Fruit fly (Drosophila melanogaster) whole organism, embryonic: ENCODE results near the gene mRpS7.

Experiments
- Aef1 ChIP-seq: fragments of 200-800 bp; sonication (Bioruptor generic); IDR thresholded peaks from 3 replicates; pipeline ENCODE4 v1.3.6; 2022; ENCODE audit warnings: missing biosample characterization, missing genetic modification characterization
- Atf3 ChIP-seq: fragments of 200-800 bp; sonication (Bioruptor generic); optimal IDR thresholded peaks from 3 replicates; lab custom pipeline; 2016; ENCODE audit warnings: missing biosample characterization, missing genetic modification characterization
- BtbVII ChIP-seq: fragments of 200-800 bp; sonication (Bioruptor generic); optimal IDR thresholded peaks from 3 replicates; lab custom pipeline; 2017; ENCODE audit warnings: missing biosample characterization, mild to moderate bottlenecking, missing genetic modification characterization
- CG14965 ChIP-seq: fragments of 200-800 bp; sonication (Bioruptor generic); optimal IDR thresholded peaks from 2 replicates; lab custom pipeline; 2016; ENCODE audit warnings: missing biosample characterization, missing genetic modification characterization, borderline replicate concordance
- CG17359 ChIP-seq: fragments of 200-800 bp; sonication (Bioruptor generic); optimal IDR thresholded peaks from 3 replicates; lab custom pipeline; 2018; ENCODE audit warnings: missing biosample characterization, mild to moderate bottlenecking, missing genetic modification characterization, moderate library complexity
- CG30431 ChIP-seq: fragments of 200-800 bp; sonication (Bioruptor generic); optimal IDR thresholded peaks from 2 replicates; lab custom pipeline; 2017; ENCODE audit warnings: missing biosample characterization, missing genetic modification characterization
- CG34224 ChIP-seq: fragments of 200-800 bp; sonication (Bioruptor generic); IDR thresholded peaks from 3 replicates; pipeline ENCODE4 v1.3.6; 2022; ENCODE audit warnings: missing biosample characterization, missing genetic modification characterization; ENCODE audit not compliant: partially characterized antibody
- CG3838 ChIP-seq: fragments of 200-800 bp; sonication (Bioruptor generic); optimal IDR thresholded peaks from 3 replicates; lab custom pipeline; 2016; ENCODE audit warnings: missing biosample characterization, missing genetic modification characterization
- CG4404 ChIP-seq: fragments of 200-800 bp; sonication (Bioruptor generic); IDR thresholded peaks from 2 replicates; pipeline ENCODE4 v1.3.6; 2022; ENCODE audit warnings: missing biosample characterization, missing genetic modification characterization
- CG5953 ChIP-seq: fragments of 200-800 bp; sonication (Bioruptor generic); IDR thresholded peaks from 2 replicates; pipeline ENCODE4 v1.3.6; 2022; ENCODE audit warnings: missing biosample characterization, missing genetic modification characterization
- CG6689 ChIP-seq: fragments of 200-800 bp; sonication (Bioruptor generic); IDR thresholded peaks from 2 replicates; pipeline ENCODE4 v1.3.6; 2022; ENCODE audit warnings: missing biosample characterization, missing genetic modification characterization
- CoRest ChIP-seq: fragments of 200-800 bp; sonication (Bioruptor generic); optimal IDR thresholded peaks from 3 replicates; lab custom pipeline; 2018; ENCODE audit warnings: missing biosample characterization, mild to moderate bottlenecking, missing genetic modification characterization, moderate library complexity
- D ChIP-seq, 2 experiments: fragments of 200-800 bp in 1 of 2; fragments of >200 bp in 1 of 2; sonication (Bioruptor generic) in 1 of 2; optimal IDR thresholded peaks; 2 replicates in 1 of 2; 3 replicates in 1 of 2; lab custom pipeline; 2017; ENCODE audit warnings: mild to moderate bottlenecking in 1 of 2, missing biosample characterization in 1 of 2, missing genetic modification characterization in 1 of 2, missing genetic modification reagents in 1 of 2
- Doc2 ChIP-seq: fragments of 200-800 bp; sonication (Bioruptor generic); IDR thresholded peaks from 2 replicates; pipeline ENCODE4 v1.3.6; 2022; ENCODE audit warnings: missing biosample characterization, missing genetic modification characterization
- HmgZ ChIP-seq: fragments of 200-800 bp; sonication (Bioruptor generic); optimal IDR thresholded peaks from 2 replicates; lab custom pipeline; 2018; ENCODE audit warnings: missing biosample characterization, mild to moderate bottlenecking, missing genetic modification characterization
- Hmr ChIP-seq: fragments of 200-800 bp; sonication (Bioruptor generic); optimal IDR thresholded peaks from 3 replicates; lab custom pipeline; 2017; ENCODE audit warnings: mild to moderate bottlenecking, missing biosample characterization, missing genetic modification reagents, missing genetic modification characterization
- NFAT ChIP-seq: fragments of 200-800 bp; sonication (Bioruptor generic); IDR thresholded peaks from 2 replicates; pipeline ENCODE4 v1.3.6; 2022; ENCODE audit warnings: missing biosample characterization, missing genetic modification characterization
- Nf-YC ChIP-seq: fragments of 200-800 bp; optimal IDR thresholded peaks from 3 replicates; lab custom pipeline; 2019; ENCODE audit warnings: missing biosample characterization, mild to moderate bottlenecking, missing genetic modification characterization, moderate library complexity
- Oaz ChIP-seq: fragments of 200-800 bp; sonication (Bioruptor generic); IDR thresholded peaks from 2 replicates; pipeline ENCODE4 v1.3.6; 2022; ENCODE audit warnings: missing biosample characterization, missing genetic modification characterization
- Rx ChIP-seq: fragments of 200-800 bp; sonication (Bioruptor generic); IDR thresholded peaks from 2 replicates; pipeline ENCODE4 v1.3.6; 2022; ENCODE audit warnings: missing biosample characterization, missing genetic modification characterization
- Stat92E ChIP-seq, 3 experiments: fragments of >200 bp in 2 of 3; fragments of 200-800 bp in 1 of 3; sonication (Bioruptor generic) in 1 of 3; optimal IDR thresholded peaks; 2 replicates each; lab custom pipeline; 2017 to 2019; ENCODE audit warnings: missing biosample characterization in 3 of 3, missing genetic modification characterization in 3 of 3, mild to moderate bottlenecking in 1 of 3, moderate library complexity in 1 of 3
- Tbp ChIP-seq: fragments of >200 bp; optimal IDR thresholded peaks from 2 replicates; lab custom pipeline; 2018; ENCODE audit warnings: missing biosample characterization, missing genetic modification characterization
- YL-1 ChIP-seq: fragments of 200-800 bp; sonication (Bioruptor generic); optimal IDR thresholded peaks from 3 replicates; lab custom pipeline; 2017; ENCODE audit warnings: missing biosample characterization, mild to moderate bottlenecking, missing genetic modification characterization
- ase ChIP-seq: fragments of 200-800 bp; sonication (Bioruptor generic); IDR thresholded peaks from 3 replicates; pipeline ENCODE4 v1.3.6; 2022; ENCODE audit warnings: missing biosample characterization, missing genetic modification characterization
- ash1 ChIP-seq: fragments of 200-800 bp; sonication (Bioruptor generic); optimal IDR thresholded peaks from 2 replicates; lab custom pipeline; 2018; ENCODE audit warnings: missing biosample characterization, mild to moderate bottlenecking, missing genetic modification characterization
- corto ChIP-seq: fragments of 200-800 bp; sonication (Bioruptor generic); optimal IDR thresholded peaks from 2 replicates; lab custom pipeline; 2016; ENCODE audit warnings: missing biosample characterization, mild to moderate bottlenecking, missing genetic modification characterization, moderate library complexity
- disco-r ChIP-seq: fragments of 200-800 bp; sonication (Bioruptor generic); optimal IDR thresholded peaks from 2 replicates; lab custom pipeline; 2016; ENCODE audit warnings: missing biosample characterization, missing genetic modification characterization
- esg ChIP-seq: fragments of 200-800 bp; sonication (Bioruptor generic); conservative IDR thresholded peaks from 2 replicates; pipeline ENCODE4 v1.3.6; 2022; ENCODE audit warnings: missing biosample characterization, missing genetic modification characterization
- ewg ChIP-seq: fragments of 200-800 bp; sonication (Bioruptor generic); optimal IDR thresholded peaks from 3 replicates; lab custom pipeline; 2017; ENCODE audit warnings: mild to moderate bottlenecking, missing biosample characterization, missing genetic modification reagents, missing genetic modification characterization
- gt ChIP-seq: fragments of 200-800 bp; sonication (Bioruptor generic); IDR thresholded peaks from 2 replicates; pipeline ENCODE4 v1.3.6; 2022; ENCODE audit warnings: missing biosample characterization, missing genetic modification characterization
- hbn ChIP-seq: fragments of 200-800 bp; sonication (Bioruptor generic); IDR thresholded peaks from 2 replicates; pipeline ENCODE4 v1.3.6; 2022; ENCODE audit warnings: missing biosample characterization, missing genetic modification characterization; ENCODE audit not compliant: partially characterized antibody
- hth ChIP-seq: fragments of >200 bp; optimal IDR thresholded peaks from 2 replicates; lab custom pipeline; 2017; ENCODE audit warnings: inconsistent platforms
- ind ChIP-seq: fragments of 200-800 bp; sonication (Bioruptor generic); optimal IDR thresholded peaks from 3 replicates; lab custom pipeline; 2016; ENCODE audit warnings: missing biosample characterization, missing genetic modification characterization
- mirr ChIP-seq: fragments of 200-800 bp; sonication (Bioruptor generic); optimal IDR thresholded peaks from 3 replicates; lab custom pipeline; 2018; ENCODE audit warnings: missing biosample characterization, mild to moderate bottlenecking, missing genetic modification characterization
- otp ChIP-seq: fragments of 200-800 bp; sonication (Bioruptor generic); IDR thresholded peaks from 3 replicates; pipeline ENCODE4, ENCODE4 v1.3.6; 2022; ENCODE audit warnings: missing biosample characterization, missing genetic modification characterization
- row ChIP-seq: fragments of 200-800 bp; sonication (Bioruptor generic); IDR thresholded peaks from 3 replicates; pipeline ENCODE4 v1.3.6; 2022; ENCODE audit warnings: missing biosample characterization, missing genetic modification characterization
- shn ChIP-seq: fragments of 200-800 bp; sonication (Bioruptor generic); optimal IDR thresholded peaks from 3 replicates; lab custom pipeline; 2016; ENCODE audit warnings: missing biosample characterization, missing genetic modification characterization
- sob ChIP-seq: fragments of 200-800 bp; sonication (Bioruptor generic); IDR thresholded peaks from 2 replicates; pipeline ENCODE4 v1.3.6; 2022; ENCODE audit warnings: missing biosample characterization, missing genetic modification characterization
- stwl ChIP-seq: fragments of 200-800 bp; sonication (Bioruptor generic); optimal IDR thresholded peaks from 3 replicates; lab custom pipeline; 2018; ENCODE audit warnings: missing biosample characterization, mild to moderate bottlenecking, missing genetic modification characterization, moderate library complexity
- tap ChIP-seq: fragments of 200-800 bp; optimal IDR thresholded peaks from 3 replicates; lab custom pipeline; 2019; ENCODE audit warnings: missing biosample characterization, mild to moderate bottlenecking, missing genetic modification characterization, moderate library complexity
- tx ChIP-seq: fragments of 200-800 bp; sonication (Bioruptor generic); optimal IDR thresholded peaks from 2 replicates; lab custom pipeline; 2016; ENCODE audit warnings: missing biosample characterization, missing genetic modification characterization
- vvl ChIP-seq: fragments of 200-800 bp; sonication (Bioruptor generic); IDR thresholded peaks from 2 replicates; pipeline ENCODE4 v1.3.6; 2022; ENCODE audit warnings: missing biosample characterization, missing genetic modification characterization
- wor ChIP-seq: fragments of 200-800 bp; sonication (Bioruptor generic); IDR thresholded peaks from 2 replicates; pipeline ENCODE4 v1.3.6; 2022; ENCODE audit warnings: missing biosample characterization, missing genetic modification characterization

Gene mRpS7

DNA sequence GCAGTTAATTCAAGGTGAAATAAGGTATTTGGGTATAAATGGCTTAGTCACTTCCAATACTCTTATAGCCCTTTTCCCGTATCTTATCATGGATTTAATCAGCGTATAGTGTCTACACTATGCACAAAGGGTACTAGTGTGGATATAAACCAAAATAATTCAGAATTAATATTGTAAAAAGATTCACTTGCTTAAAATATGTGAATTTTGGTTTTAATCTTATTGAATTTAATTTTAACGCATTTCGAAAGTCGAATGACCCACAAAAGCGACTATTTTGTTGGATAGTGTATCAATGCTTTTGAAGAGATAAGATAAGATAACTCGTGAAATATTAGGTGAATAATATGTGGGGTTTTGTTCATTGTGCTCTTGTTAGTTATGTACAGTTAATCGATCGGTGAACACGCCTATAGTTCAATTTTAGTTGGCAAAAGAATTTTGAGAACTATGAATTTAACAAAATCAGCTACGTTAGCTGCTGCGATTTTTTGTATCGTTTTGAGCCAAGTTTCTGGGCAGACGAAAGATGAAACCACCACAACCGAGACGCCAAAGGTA is 4.5 kb upstream of the mRpS7 start, which contains the start of gene CG5096 (continued):
- TF ChIP-seq tap (peak; percentile 94), stwl (tag; lab: Kevin White, UChicago) (no peak), hbn (GFP tag; lab: Robert Waterston, UW) (no peak), CG34224 (GFP tag; lab: Robert Waterston, UW) (no peak), corto (GFP tag; lab: Kevin White, UChicago) (peak; percentile 27), CG14965 (GFP tag; lab: Kevin White, UChicago) (no peak), Aef1 (peak; percentile 88), ash1 (GFP tag; lab: Kevin White, UChicago) (peak; percentile 82), Tbp (no peak), CG30431 (GFP tag; lab: Kevin White, UChicago) (peak; percentile 52), NFAT (GFP tag; lab: Robert Waterston, UW) (no peak; the same call in 1 of the 2 replicates), tx (GFP tag; lab: Kevin White, UChicago) (peak; percentile 65), shn (GFP tag; lab: Kevin White, UChicago) (peak; percentile 18), Oaz (GFP tag; lab: Robert Waterston, UW) (peak; percentile 85), vvl (GFP tag; lab: Robert Waterston, UW) (peak; percentile 94), CG6689 (GFP tag; lab: Robert Waterston, UW) (peak; percentile 89), wor (peak; percentile 76), sob (peak; percentile 92; the same call in 1 of the 2 replicates), gt (no peak), hth (lab: Kevin White, UChicago) (no peak), HmgZ (tag; lab: Kevin White, UChicago) (peak; percentile 95), row (GFP tag; lab: Robert Waterston, UW) (peak; percentile 96), D (optimal IDR thresholded peaks at IDR 0.05; lab: Kevin White, UChicago) (no peak), D (GFP tag; optimal IDR thresholded peaks at IDR 0.05; lab: Kevin White, UChicago) (peak; percentile 64), Hmr (peak; percentile 94), CoRest (tag; lab: Kevin White, UChicago) (peak; percentile 93), Doc2 (GFP tag; lab: Robert Waterston, UW) (no peak), disco-r (GFP tag; lab: Kevin White, UChicago) (peak; percentile 59), YL-1 (GFP tag; lab: Kevin White, UChicago) (peak; percentile 35), CG5953 (GFP tag; lab: Robert Waterston, UW) (peak; percentile 82), ind (GFP tag; lab: Kevin White, UChicago) (peak; percentile 85), CG17359 (tag; lab: Kevin White, UChicago) (peak; percentile 94), CG4404 (GFP tag; lab: Robert Waterston, UW) (no peak), CG3838 (GFP tag; lab: Kevin White, UChicago) (peak; percentile 49), BtbVII (GFP tag; lab: Kevin White, UChicago) (peak; percentile 90), Atf3 (GFP tag; lab: Kevin White, UChicago) (peak; percentile 37), ase (GFP tag; lab: Robert Waterston, UW) (peak; percentile 77; the same call in 2 of the 3 replicates), mirr (GFP tag; lab: Kevin White, UChicago) (peak; percentile 91), otp (peak; percentile 87), ewg (peak; percentile 64), Nf-YC (tag; lab: Kevin White, UChicago) (peak; percentile 69), Rx (no peak), esg (peak; percentile 82), Stat92E (GFP tag; optimal IDR thresholded peaks at IDR 0.05; lab: Kevin White, UChicago) (no peak)
